Worm (Caenorhabditis elegans): ENCODE results near the gene smk-1.

The smk-1 gene

DNA sequence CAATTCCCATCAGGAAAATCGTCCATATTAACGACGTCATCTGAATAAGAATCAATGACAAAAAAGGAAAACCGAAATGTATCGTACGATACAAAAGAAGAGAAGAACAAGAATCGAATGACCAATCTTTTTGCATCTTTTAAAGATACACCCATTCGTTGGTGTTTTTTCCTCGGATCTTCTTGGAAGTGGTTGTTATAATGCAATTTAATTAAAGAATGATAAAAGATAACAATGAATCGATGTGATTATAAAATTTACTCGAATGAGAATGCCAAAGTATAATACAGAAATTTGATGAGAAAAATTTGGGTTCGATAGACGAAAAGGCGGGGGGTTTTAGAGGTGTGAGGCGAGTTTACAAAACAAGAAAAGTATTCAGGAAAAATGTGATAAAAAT, 21.4 kb downstream of the smk-1 start, which contains the start of gene F41E6.12:
TSS of gene F41E6.12 (minus strand) at position 101 of the 400 bp plus-strand sequence.
- TF ChIP-seq nhr-23 (tag; optimal IDR thresholded peaks at IDR 0.05) (peak; percentile 20), tbx-2 (tag; optimal IDR thresholded peaks at IDR 0.05) (no peak)

DNA sequence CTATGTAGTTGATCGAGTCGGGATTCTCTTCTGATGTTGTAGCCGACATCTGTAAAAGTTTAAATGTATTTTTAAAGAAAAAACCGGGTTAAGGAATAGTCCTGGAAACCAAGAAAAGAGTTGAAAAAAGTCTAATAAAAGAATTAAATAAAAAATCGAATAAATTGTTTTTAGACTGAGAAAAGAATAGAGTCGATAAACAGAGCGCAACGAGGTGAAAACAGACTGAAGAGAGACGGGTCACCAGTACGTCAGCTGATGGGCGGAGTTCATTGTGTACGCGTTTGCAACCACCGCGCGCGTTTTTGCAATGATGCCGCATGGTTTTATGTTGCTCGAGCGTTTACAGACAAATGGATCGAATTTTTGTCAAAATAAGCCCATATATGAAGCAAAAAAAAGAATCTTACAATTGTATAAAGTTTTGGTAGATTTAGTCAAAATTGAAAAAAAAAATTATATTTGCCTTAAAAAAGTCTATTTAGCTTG, 23.7 kb downstream of the smk-1 start, which contains the start of gene atg-18:
TSS of gene atg-18 (minus strand) at position 51 of the 489 bp plus-strand sequence.
- TF ChIP-seq egl-27 (tag; optimal IDR thresholded peaks at IDR 0.05), result no peak
- TF ChIP-seq snpc-4 (tag; optimal IDR thresholded peaks at IDR 0.05), result peak; percentile 72
- TF ChIP-seq ceh-28 (tag; optimal IDR thresholded peaks at IDR 0.05), result peak; percentile 29
- peak; percentile 75 for TF ChIP-seq nhr-23 (tag; optimal IDR thresholded peaks at IDR 0.05)
- peak; percentile 91 for TF ChIP-seq pha-4 (tag; optimal IDR thresholded peaks at IDR 0.05)
- peak; percentile 74 for TF ChIP-seq egl-5 (tag; optimal IDR thresholded peaks at IDR 0.05)
- TF ChIP-seq elt-1 (tag; optimal IDR thresholded peaks at IDR 0.05), result peak; percentile 11
- TF ChIP-seq ztf-4 (tag; optimal IDR thresholded peaks at IDR 0.05), result no peak
- peak; percentile 40 for TF ChIP-seq pqm-1 (tag; optimal IDR thresholded peaks at IDR 0.05)
- peak; percentile 75 for TF ChIP-seq nfya-1 (tag; optimal IDR thresholded peaks at IDR 0.05; ENCODE audit: insufficient read depth)
- TF ChIP-seq lin-15B (tag; optimal IDR thresholded peaks at IDR 0.05), result peak; percentile 18
- peak; percentile 64 for TF ChIP-seq nhr-43 (tag; optimal IDR thresholded peaks at IDR 0.05; ENCODE audit: poor library complexity, severe bottlenecking)
- no peak for TF ChIP-seq daf-12 (tag; optimal IDR thresholded peaks at IDR 0.05)
- no peak for TF ChIP-seq mml-1 (tag; optimal IDR thresholded peaks at IDR 0.05)
- TF ChIP-seq lin-39 (tag; optimal IDR thresholded peaks at IDR 0.05), result peak; percentile 37
- peak; percentile 72 for TF ChIP-seq hmg-11 (tag; optimal IDR thresholded peaks at IDR 0.05)
- peak; percentile 70 for TF ChIP-seq nhr-25 (tag; optimal IDR thresholded peaks at IDR 0.05)
- TF ChIP-seq nhr-76 (tag; optimal IDR thresholded peaks at IDR 0.05), result no peak
- no peak for TF ChIP-seq eor-1 (tag; optimal IDR thresholded peaks at IDR 0.05)
- no peak for TF ChIP-seq fkh-2 (tag; optimal IDR thresholded peaks at IDR 0.05)
- peak; percentile 63 for TF ChIP-seq elt-2 (tag; optimal IDR thresholded peaks at IDR 0.05)

DNA sequence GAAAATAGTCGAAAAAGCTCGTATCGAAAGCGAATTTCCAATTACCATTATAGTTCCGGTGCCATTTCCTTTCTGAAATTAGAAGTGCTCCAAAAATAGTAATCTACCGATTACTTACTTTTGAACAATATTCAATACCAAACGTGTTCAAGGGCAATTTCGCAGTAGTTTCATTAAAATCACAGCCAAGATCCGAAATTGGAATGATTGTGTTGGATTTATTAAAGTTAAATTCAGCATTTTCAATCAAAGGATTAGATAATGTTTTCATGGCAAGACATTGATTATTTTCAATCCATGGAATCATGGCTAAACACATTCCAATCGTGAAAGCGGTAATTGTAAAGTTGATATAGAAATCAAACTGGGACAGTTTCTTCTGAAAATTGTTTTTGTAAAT, 25.2 kb downstream of the smk-1 start:
- TF ChIP-seq nhr-25 (tag; optimal IDR thresholded peaks at IDR 0.05) (no peak), elt-3 (tag; optimal IDR thresholded peaks at IDR 0.05) (no peak), nhr-77 (tag; optimal IDR thresholded peaks at IDR 0.05) (no peak), daf-12 (tag; optimal IDR thresholded peaks at IDR 0.05) (no peak), fkh-2 (tag; optimal IDR thresholded peaks at IDR 0.05) (no peak), fos-1 (tag; optimal IDR thresholded peaks at IDR 0.05) (no peak), ztf-4 (tag; optimal IDR thresholded peaks at IDR 0.05) (no peak), snpc-4 (tag; optimal IDR thresholded peaks at IDR 0.05) (no peak)

DNA sequence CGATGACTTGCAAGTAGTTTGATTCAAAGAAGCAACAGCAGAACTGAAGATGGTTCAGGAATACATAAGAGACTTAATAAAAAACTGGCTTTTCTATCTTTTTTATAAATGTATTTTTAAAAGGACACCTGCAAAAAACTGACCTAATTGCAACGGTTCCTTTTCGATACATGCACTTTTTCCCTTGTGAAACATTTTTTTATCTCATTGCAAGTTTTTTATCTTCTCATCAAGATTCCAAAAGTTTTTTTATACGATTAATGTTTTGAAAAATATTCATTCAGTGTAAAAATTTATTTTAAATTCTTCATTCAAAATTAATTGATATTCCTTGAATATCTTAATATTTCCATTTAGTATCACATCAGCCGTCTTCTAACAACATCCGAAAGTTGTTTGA, 28.0 kb downstream of the smk-1 start, which contains the start of gene oac-29:
TSS of gene oac-29 (minus strand) at position 101 of the 400 bp plus-strand sequence.
- TF ChIP-seq eor-1 (tag; optimal IDR thresholded peaks at IDR 0.05), result no peak
- no peak for TF ChIP-seq hmg-11 (tag; optimal IDR thresholded peaks at IDR 0.05)
- no peak for TF ChIP-seq unc-39 (tag; optimal IDR thresholded peaks at IDR 0.05)

DNA sequence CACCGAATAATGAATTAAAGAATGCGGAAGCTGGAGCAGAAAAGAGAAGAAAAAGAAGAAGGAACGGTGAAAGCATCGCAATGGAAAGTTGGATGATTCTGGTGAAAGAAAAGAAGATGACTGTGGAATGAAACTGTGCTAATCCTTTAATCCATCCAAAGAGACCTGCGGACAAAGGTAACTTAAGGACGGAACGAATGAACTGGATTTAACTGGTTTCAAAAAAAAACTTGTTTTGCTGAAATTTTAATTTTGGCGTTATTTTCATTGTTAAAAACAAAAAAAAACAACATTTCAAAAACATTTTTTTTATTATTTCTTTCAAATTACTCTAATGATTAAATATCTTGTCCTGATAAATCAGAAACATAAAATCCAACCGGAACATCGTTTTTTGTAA, 29.3 kb downstream of the smk-1 start, which contains the start of gene grl-12:
TSS of gene grl-12 (minus strand) at position 101 of the 400 bp plus-strand sequence.
- no peak for TF ChIP-seq nhr-67 (tag; optimal IDR thresholded peaks at IDR 0.05)
- TF ChIP-seq nhr-25 (tag; optimal IDR thresholded peaks at IDR 0.05), result no peak
- TF ChIP-seq nhr-28 (tag; optimal IDR thresholded peaks at IDR 0.05), result no peak
- no peak for TF ChIP-seq pqm-1 (tag; optimal IDR thresholded peaks at IDR 0.05)
- no peak for TF ChIP-seq nfya-1 (tag; optimal IDR thresholded peaks at IDR 0.05; ENCODE audit: insufficient read depth)
- no peak for TF ChIP-seq jun-1 (tag; optimal IDR thresholded peaks at IDR 0.05)
- no peak for TF ChIP-seq ceh-28 (tag; optimal IDR thresholded peaks at IDR 0.05)
- no peak for TF ChIP-seq nhr-11 (tag; optimal IDR thresholded peaks at IDR 0.05)
- TF ChIP-seq eor-1 (tag; optimal IDR thresholded peaks at IDR 0.05), result no peak
- TF ChIP-seq unc-39 (tag; optimal IDR thresholded peaks at IDR 0.05), result no peak
- TF ChIP-seq nhr-12 (tag; optimal IDR thresholded peaks at IDR 0.05), result no peak
- no peak for TF ChIP-seq ztf-11 (tag; optimal IDR thresholded peaks at IDR 0.05)
- no peak for TF ChIP-seq lin-15B (tag; optimal IDR thresholded peaks at IDR 0.05)
- no peak for TF ChIP-seq fkh-10 (GFP tag; optimal IDR thresholded peaks at IDR 0.05)
